Worm (Caenorhabditis elegans): Measurements from ENCODE around the gene srh-48.

- TF ChIP-seq pag-3 (tag; optimal IDR thresholded peaks at IDR 0.05; ENCODE audit: borderline replicate concordance) (no peak), zip-5 (tag; optimal IDR thresholded peaks at IDR 0.05) (no peak), ceh-45 (GFP tag; IDR thresholded peaks at IDR 0.05) (no peak)
Measured at ce11 chrII:9399746-9400145, 19.9 kb downstream of the srh-48 start, which contains the start of gene Y51B9A.7.

Measured in whole organism, late embryonic.